Fruit fly (Drosophila melanogaster) whole organism: ENCODE measurements around the gene Hmt-1.
"Not testable (repeated sequence)": the region's sequence is repeated elsewhere in the genome, so short reads cannot be mapped to it uniquely, and the experiment has no call there.

Source experiments
- CG8478 ChIP-seq: fragments of >200 bp; optimal IDR thresholded peaks from 2 replicates; lab custom pipeline; 2018; ENCODE audit warnings: inconsistent platforms
- EcR ChIP-seq, 2 experiments: fragments of >200 bp; optimal IDR thresholded peaks; 2 replicates each; lab custom pipeline; 2017; ENCODE audit warnings: missing biosample characterization in 2 of 2, missing genetic modification characterization in 2 of 2, missing genetic modification reagents in 2 of 2
- psq ChIP-seq: fragments of >200 bp; optimal IDR thresholded peaks from 2 replicates; lab custom pipeline; 2017
- usp ChIP-seq: fragments of >200 bp; optimal IDR thresholded peaks from 2 replicates; lab custom pipeline; 2017; ENCODE audit warnings: missing biosample characterization, missing genetic modification characterization, mixed read lengths

DNA sequence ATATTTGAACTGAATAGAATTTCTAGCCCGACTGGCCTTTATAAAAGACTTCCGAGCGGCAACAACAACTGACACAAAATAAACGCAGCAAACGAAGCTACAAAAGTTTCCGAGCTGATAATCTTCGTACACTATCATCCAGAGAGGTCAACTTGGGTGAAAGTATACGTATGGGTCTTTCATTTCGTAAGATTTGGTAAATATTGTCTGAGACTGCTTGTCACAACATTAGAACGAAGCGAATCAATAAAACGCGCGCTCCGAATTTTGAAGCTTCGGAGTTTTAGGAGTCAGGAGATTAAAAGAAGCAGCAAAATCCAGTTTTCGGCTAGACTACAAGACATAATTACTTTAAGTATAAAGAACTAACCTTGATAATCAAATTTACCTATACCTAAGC, 47.3 kb upstream of the Hmt-1 start, which contains the start of gene glob1:
- TF ChIP-seq psq (lab: Kevin White, UChicago); CG8478 (lab: Kevin White, UChicago); usp (GFP tag; lab: Kevin White, UChicago); EcR (GFP tag; optimal IDR thresholded peaks at IDR 0.05; lab: Kevin White, UChicago): not testable (repeated sequence)
